Fruit fly (Drosophila melanogaster) whole organism, embryonic: ENCODE data around the gene CG5376.

Experiments used
- Atf-2 ChIP-seq: fragments of 200-800 bp; sonication (Bioruptor generic); optimal IDR thresholded peaks from 2 replicates; lab custom pipeline; 2016; ENCODE audit warnings: missing biosample characterization, missing genetic modification characterization
- C15 ChIP-seq: fragments of 200-800 bp; sonication (Bioruptor generic); IDR thresholded peaks from 3 replicates; pipeline ENCODE4 v1.3.6; 2022; ENCODE audit warnings: missing biosample characterization, missing genetic modification characterization
- CG11085 ChIP-seq: fragments of 200-800 bp; sonication (Bioruptor generic); IDR thresholded peaks from 2 replicates; pipeline ENCODE4 v1.3.6; 2022; ENCODE audit warnings: missing biosample characterization, missing genetic modification characterization
- CG1233 ChIP-seq: fragments of 200-800 bp; sonication (Bioruptor generic); optimal IDR thresholded peaks from 4 replicates; lab custom pipeline; 2018; ENCODE audit warnings: missing biosample characterization, mild to moderate bottlenecking, missing genetic modification characterization
- CG12659 ChIP-seq: fragments of 200-800 bp; sonication (Bioruptor generic); optimal IDR thresholded peaks from 3 replicates; lab custom pipeline; 2017; ENCODE audit warnings: mild to moderate bottlenecking, missing biosample characterization, missing genetic modification reagents, missing genetic modification characterization
- CG13296 ChIP-seq: fragments of 200-800 bp; sonication (Bioruptor generic); optimal IDR thresholded peaks from 3 replicates; lab custom pipeline; 2018; ENCODE audit warnings: missing biosample characterization, mild to moderate bottlenecking, missing genetic modification characterization
- CG14710 ChIP-seq: fragments of 200-800 bp; sonication (Bioruptor generic); optimal IDR thresholded peaks from 3 replicates; lab custom pipeline; 2019; ENCODE audit warnings: missing biosample characterization, mild to moderate bottlenecking, missing genetic modification characterization, moderate library complexity
- CG17612 ChIP-seq: fragments of 200-800 bp; sonication (Bioruptor generic); IDR thresholded peaks from 2 replicates; pipeline ENCODE4 v1.3.6; 2022; ENCODE audit warnings: missing biosample characterization, missing genetic modification characterization
- CG1832 ChIP-seq: fragments of 200-800 bp; sonication (Bioruptor generic); optimal IDR thresholded peaks from 2 replicates; lab custom pipeline; 2017; ENCODE audit warnings: missing biosample characterization, mild to moderate bottlenecking, missing genetic modification characterization, inconsistent platforms
- CG2889 ChIP-seq: fragments of 200-800 bp; sonication (Bioruptor generic); IDR thresholded peaks from 3 replicates; pipeline ENCODE4 v1.3.6; 2022; ENCODE audit warnings: missing biosample characterization, missing genetic modification characterization
- CG31441 ChIP-seq: fragments of 200-800 bp; sonication (Bioruptor generic); IDR thresholded peaks from 2 replicates; pipeline ENCODE4 v1.3.6; 2022; ENCODE audit warnings: missing biosample characterization, missing genetic modification characterization
- CG4360 ChIP-seq: fragments of 200-800 bp; sonication (Bioruptor generic); IDR thresholded peaks from 2 replicates; pipeline ENCODE4 v1.3.6; 2022; ENCODE audit warnings: missing biosample characterization, missing genetic modification characterization
- CG4820 ChIP-seq: fragments of 200-800 bp; sonication (Bioruptor generic); optimal IDR thresholded peaks from 3 replicates; lab custom pipeline; 2016; ENCODE audit warnings: missing biosample characterization, missing genetic modification characterization
- CG6689 ChIP-seq: fragments of 200-800 bp; sonication (Bioruptor generic); IDR thresholded peaks from 2 replicates; pipeline ENCODE4 v1.3.6; 2022; ENCODE audit warnings: missing biosample characterization, missing genetic modification characterization
- CG6765 ChIP-seq: fragments of 200-800 bp; sonication (Bioruptor generic); optimal IDR thresholded peaks from 3 replicates; lab custom pipeline; 2017; ENCODE audit warnings: missing biosample characterization, mild to moderate bottlenecking, missing genetic modification characterization
- CG7786 ChIP-seq: fragments of 200-800 bp; sonication (Bioruptor generic); optimal IDR thresholded peaks from 2 replicates; lab custom pipeline; 2016; ENCODE audit warnings: missing biosample characterization, missing genetic modification characterization
- Dbx ChIP-seq: fragments of 200-800 bp; sonication (Bioruptor generic); IDR thresholded peaks from 3 replicates; pipeline ENCODE4 v1.3.6; 2022; ENCODE audit warnings: missing biosample characterization, missing genetic modification characterization
- Dref ChIP-seq: fragments of 200-800 bp; sonication (Bioruptor generic); IDR thresholded peaks from 2 replicates; pipeline ENCODE4 v1.3.6; 2022; ENCODE audit warnings: missing biosample characterization, missing genetic modification characterization
- Ets65A ChIP-seq: fragments of 200-800 bp; sonication (Bioruptor generic); peaks from one replicate; lab custom pipeline; 2016; ENCODE audit warnings: missing biosample characterization, missing genetic modification characterization
- Ets97D ChIP-seq: fragments of 200-800 bp; sonication (Bioruptor generic); optimal IDR thresholded peaks from 3 replicates; lab custom pipeline; 2016; ENCODE audit warnings: missing biosample characterization, missing genetic modification characterization
- Hmx ChIP-seq: fragments of 200-800 bp; sonication (Bioruptor generic); optimal IDR thresholded peaks from 2 replicates; lab custom pipeline; 2016; ENCODE audit warnings: missing biosample characterization, missing genetic modification characterization
- Hr3 ChIP-seq: fragments of 200-800 bp; sonication (Bioruptor generic); optimal IDR thresholded peaks from 3 replicates; lab custom pipeline; 2016; ENCODE audit warnings: missing biosample characterization, missing genetic modification characterization
- Max ChIP-seq: fragments of 200-800 bp; sonication (Bioruptor generic); optimal IDR thresholded peaks from 2 replicates; lab custom pipeline; 2016; ENCODE audit warnings: missing biosample characterization, mild to moderate bottlenecking, missing genetic modification characterization
- NFAT ChIP-seq: fragments of 200-800 bp; sonication (Bioruptor generic); IDR thresholded peaks from 2 replicates; pipeline ENCODE4 v1.3.6; 2022; ENCODE audit warnings: missing biosample characterization, missing genetic modification characterization
- Oaz ChIP-seq: fragments of 200-800 bp; sonication (Bioruptor generic); IDR thresholded peaks from 2 replicates; pipeline ENCODE4 v1.3.6; 2022; ENCODE audit warnings: missing biosample characterization, missing genetic modification characterization
- Opbp ChIP-seq: fragments of 200-800 bp; sonication (Bioruptor generic); IDR thresholded peaks from 3 replicates; pipeline ENCODE4 v1.3.6; 2022; ENCODE audit warnings: missing biosample characterization, missing genetic modification characterization; ENCODE audit not compliant: partially characterized antibody
- Sox102F ChIP-seq: fragments of 200-800 bp; sonication (Bioruptor generic); optimal IDR thresholded peaks from 2 replicates; lab custom pipeline; 2018; ENCODE audit warnings: missing biosample characterization, mild to moderate bottlenecking, missing genetic modification characterization, moderate library complexity
- Trl ChIP-seq, 3 experiments: fragments of >200 bp in 2 of 3; fragments of 200-800 bp in 1 of 3; sonication (Bioruptor generic) in 1 of 3; optimal IDR thresholded peaks; 2 replicates in 1 of 3; 3 replicates in 2 of 3; lab custom pipeline; 2016 to 2017; ENCODE audit warnings: missing biosample characterization in 1 of 3, missing genetic modification characterization in 1 of 3
- ara ChIP-seq: fragments of 200-800 bp; sonication (Bioruptor generic); IDR thresholded peaks from 2 replicates; pipeline ENCODE4 v1.3.6; 2022; ENCODE audit warnings: missing biosample characterization, missing genetic modification characterization
- bab2 ChIP-seq: fragments of 200-800 bp; sonication (Bioruptor generic); optimal IDR thresholded peaks from 2 replicates; lab custom pipeline; 2016; ENCODE audit warnings: missing biosample characterization, missing genetic modification characterization
- cas ChIP-seq: fragments of 200-800 bp; sonication (Bioruptor generic); IDR thresholded peaks from 2 replicates; pipeline ENCODE4 v1.3.6; 2022; ENCODE audit warnings: missing biosample characterization, missing genetic modification characterization
- cg ChIP-seq: fragments of 200-800 bp; sonication (Bioruptor generic); optimal IDR thresholded peaks from 3 replicates; lab custom pipeline; 2019; ENCODE audit warnings: missing biosample characterization, mild to moderate bottlenecking, missing genetic modification characterization, moderate library complexity
- ci ChIP-seq: fragments of 200-800 bp; sonication (Bioruptor generic); IDR thresholded peaks from 3 replicates; pipeline ENCODE4 v1.3.6; 2022; ENCODE audit warnings: missing biosample characterization, missing genetic modification characterization
- ewg ChIP-seq: fragments of 200-800 bp; sonication (Bioruptor generic); optimal IDR thresholded peaks from 3 replicates; lab custom pipeline; 2017; ENCODE audit warnings: mild to moderate bottlenecking, missing biosample characterization, missing genetic modification reagents, missing genetic modification characterization
- gcm ChIP-seq: fragments of 200-800 bp; sonication (Bioruptor generic); optimal IDR thresholded peaks from 2 replicates; lab custom pipeline; 2019; ENCODE audit warnings: missing biosample characterization, mild to moderate bottlenecking, missing genetic modification characterization, moderate library complexity
- gsb ChIP-seq: fragments of 200-800 bp; sonication (Bioruptor generic); IDR thresholded peaks from 2 replicates; pipeline ENCODE4 v1.3.6; 2022; ENCODE audit warnings: missing biosample characterization, missing genetic modification characterization
- h ChIP-seq: fragments of >200 bp; optimal IDR thresholded peaks from 2 replicates; lab custom pipeline; 2017
- hth ChIP-seq: fragments of >200 bp; optimal IDR thresholded peaks from 2 replicates; lab custom pipeline; 2017; ENCODE audit warnings: inconsistent platforms
- jing ChIP-seq: fragments of 200-800 bp; sonication (Bioruptor generic); optimal IDR thresholded peaks from 2 replicates; lab custom pipeline; 2018; ENCODE audit warnings: missing biosample characterization, mild to moderate bottlenecking, missing genetic modification characterization
- kni ChIP-seq: fragments of 200-800 bp; sonication (Bioruptor generic); optimal IDR thresholded peaks from 3 replicates; lab custom pipeline; 2017; ENCODE audit warnings: mild to moderate bottlenecking, missing biosample characterization, missing genetic modification reagents, missing genetic modification characterization
- lab ChIP-seq: fragments of 200-800 bp; sonication (Bioruptor generic); optimal IDR thresholded peaks from 3 replicates; lab custom pipeline; 2017; ENCODE audit warnings: missing biosample characterization, missing genetic modification characterization, mild to moderate bottlenecking, moderate library complexity, missing genetic modification reagents
- nerfin-2 ChIP-seq: fragments of 200-800 bp; sonication (Bioruptor generic); IDR thresholded peaks from 2 replicates; pipeline ENCODE4 v1.3.6; 2022; ENCODE audit warnings: missing biosample characterization, missing genetic modification characterization; ENCODE audit not compliant: partially characterized antibody
- otp ChIP-seq: fragments of 200-800 bp; sonication (Bioruptor generic); IDR thresholded peaks from 3 replicates; pipeline ENCODE4, ENCODE4 v1.3.6; 2022; ENCODE audit warnings: missing biosample characterization, missing genetic modification characterization
- p53 ChIP-seq: fragments of 200-800 bp; sonication (Bioruptor generic); optimal IDR thresholded peaks from 2 replicates; lab custom pipeline; 2016; ENCODE audit warnings: missing biosample characterization, missing genetic modification characterization
- peb ChIP-seq: fragments of 200-800 bp; sonication (Bioruptor generic); IDR thresholded peaks from 2 replicates; pipeline ENCODE4 v1.3.6; 2022; ENCODE audit warnings: missing biosample characterization, missing genetic modification characterization
- phol ChIP-seq: fragments of 200-800 bp; sonication (Bioruptor generic); optimal IDR thresholded peaks from 3 replicates; lab custom pipeline; 2018; ENCODE audit warnings: missing biosample characterization, mild to moderate bottlenecking, missing genetic modification characterization, moderate library complexity
- sqz ChIP-seq: fragments of 200-800 bp; sonication (Bioruptor generic); optimal IDR thresholded peaks from 3 replicates; lab custom pipeline; 2018; ENCODE audit warnings: missing biosample characterization, mild to moderate bottlenecking, missing genetic modification characterization
- ssp ChIP-seq: fragments of 200-800 bp; sonication (Bioruptor generic); IDR thresholded peaks from 2 replicates; pipeline ENCODE4 v1.3.6; 2022; ENCODE audit warnings: missing biosample characterization, missing genetic modification characterization
- tap ChIP-seq: fragments of 200-800 bp; optimal IDR thresholded peaks from 3 replicates; lab custom pipeline; 2019; ENCODE audit warnings: missing biosample characterization, mild to moderate bottlenecking, missing genetic modification characterization, moderate library complexity
- unc-4 ChIP-seq: fragments of 200-800 bp; sonication (Bioruptor generic); IDR thresholded peaks from 2 replicates; pipeline ENCODE4 v1.3.6; 2022; ENCODE audit warnings: missing biosample characterization, missing genetic modification characterization; ENCODE audit not compliant: partially characterized antibody
- usp ChIP-seq: fragments of >200 bp; optimal IDR thresholded peaks from 2 replicates; lab custom pipeline; 2017; ENCODE audit warnings: missing biosample characterization, missing genetic modification characterization

Gene CG5376

dm6 chr3R:22487037-22487492 is 1.7 kb downstream of the CG5376 start, which contains the start of gene Pfdn5 (continued):
- TF ChIP-seq CG1832 (GFP tag; lab: Kevin White, UChicago) (no peak), Dref (peak; percentile 98), Dbx (GFP tag; lab: Robert Waterston, UW) (no peak), CG2889 (GFP tag; lab: Robert Waterston, UW) (no peak), otp (GFP tag; lab: Robert Waterston, UW) (no peak), CG1233 (no peak), CG17612 (no peak), lab (GFP tag; lab: Kevin White, UChicago) (no peak), C15 (GFP tag; lab: Robert Waterston, UW) (no peak), bab2 (GFP tag; lab: Kevin White, UChicago) (no peak), CG4820 (GFP tag; lab: Kevin White, UChicago) (no peak), NFAT (GFP tag; lab: Robert Waterston, UW) (no peak), cas (no peak), CG4360 (no peak), Max (GFP tag; lab: Kevin White, UChicago) (no peak), hth (no peak), Hmx (GFP tag; lab: Kevin White, UChicago) (no peak), ara (GFP tag; lab: Robert Waterston, UW) (no peak), gcm (GFP tag; lab: Kevin White, UChicago) (no peak), CG7786 (GFP tag; lab: Kevin White, UChicago) (no peak), sqz (GFP tag; lab: Kevin White, UChicago) (no peak), phol (tag; lab: Kevin White, UChicago) (peak; percentile 53), CG31441 (no peak), kni (GFP tag; lab: Kevin White, UChicago) (no peak), h (lab: Kevin White, UChicago) (no peak), p53 (GFP tag; lab: Kevin White, UChicago) (no peak), jing (GFP tag; lab: Kevin White, UChicago) (no peak), CG11085 (GFP tag; lab: Robert Waterston, UW) (no peak), ssp (no peak), Hr3 (no peak), peb (GFP tag; lab: Robert Waterston, UW) (no peak)

- TF ChIP-seq nerfin-2 (GFP tag; lab: Robert Waterston, UW) (no peak), Ets65A (GFP tag; lab: Kevin White, UChicago) (peak; percentile 92)
- TF ChIP-seq, all 482 proteins: peak for 1
Observed at dm6 chr3R:22483537-22483936, 5.2 kb downstream of the CG5376 start.

- TF ChIP-seq Trl (optimal IDR thresholded peaks at IDR 0.05; lab: Kevin White, UChicago), result peak; percentile 39 to 56
- no peak for TF ChIP-seq Trl (GFP tag; optimal IDR thresholded peaks at IDR 0.05; lab: Kevin White, UChicago)
- TF ChIP-seq CG14710, result no peak
- peak; percentile 66 for TF ChIP-seq Opbp (GFP tag; lab: Robert Waterston, UW)
- TF ChIP-seq CG6689 (GFP tag; lab: Robert Waterston, UW), result no peak
- 0 out of 2 replicates have a peak, but pooled peaks have one; percentile 9 for TF ChIP-seq Oaz (GFP tag; lab: Robert Waterston, UW)
- TF ChIP-seq ewg (GFP tag; lab: Kevin White, UChicago), result peak; percentile 89
- TF ChIP-seq CG12659, result peak; percentile 3
- no peak for TF ChIP-seq ara (GFP tag; lab: Robert Waterston, UW)
- TF ChIP-seq cg (GFP tag; lab: Kevin White, UChicago), result peak; percentile 48
- no peak for TF ChIP-seq Atf-2 (GFP tag; lab: Kevin White, UChicago)
- TF ChIP-seq CG13296 (GFP tag; lab: Kevin White, UChicago), result no peak
- TF ChIP-seq ci (GFP tag; lab: Robert Waterston, UW), result peak; percentile 18; the same call in 1 of the 3 replicates
- no peak for TF ChIP-seq tap (tag; lab: Kevin White, UChicago)
- 0 out of 2 replicates have a peak, but pooled peaks have one; percentile 16 for TF ChIP-seq Dref
- TF ChIP-seq Ets97D (GFP tag; lab: Kevin White, UChicago), result peak; percentile 19
- TF ChIP-seq Sox102F, result no peak
- TF ChIP-seq unc-4 (GFP tag; lab: Robert Waterston, UW), result no peak
- TF ChIP-seq gsb, result no peak
- no peak for TF ChIP-seq usp
- peak; percentile 18 for TF ChIP-seq CG6765
- TF ChIP-seq CG1832 (GFP tag; lab: Kevin White, UChicago), result peak; percentile 35
Observed at dm6 chr3R:22470064-22470463, 18.7 kb downstream of the CG5376 start.
